Worm (Caenorhabditis elegans) whole organism, L1 larva: ENCODE measurements around the gene C34C12.1.

Source experiments
- C16A3.4 ChIP-seq: fragments of 150-350 bp; optimal IDR thresholded peaks from 2 replicates; lab custom pipeline; 2014; ENCODE audit warnings: missing biosample characterization, missing genetic modification characterization
- C34B4.2 ChIP-seq: sonication (generic microtip); optimal IDR thresholded peaks from 2 replicates; lab custom pipeline; 2017; ENCODE audit warnings: mild to moderate bottlenecking, missing genetic modification characterization, missing compliant biosample characterization
- F16B12.6 ChIP-seq: fragments of 150-350 bp; optimal IDR thresholded peaks from 2 replicates; lab custom pipeline; 2014; ENCODE audit warnings: missing biosample characterization, missing genetic modification characterization
- aha-1 ChIP-seq: fragments of 150-350 bp; optimal IDR thresholded peaks from 2 replicates; lab custom pipeline; 2014; ENCODE audit warnings: missing biosample characterization, missing genetic modification characterization
- alr-1 ChIP-seq: fragments of 200-800 bp; sonication (Bioruptor generic); optimal IDR thresholded peaks from 2 replicates; lab custom pipeline; 2018; ENCODE audit warnings: borderline replicate concordance, mild to moderate bottlenecking, missing genetic modification characterization, missing compliant biosample characterization
- blmp-1 ChIP-seq: fragments of 150-350 bp; optimal IDR thresholded peaks from 2 replicates; lab custom pipeline; 2014; ENCODE audit warnings: missing biosample characterization, missing genetic modification characterization
- ceh-63 ChIP-seq: fragments of 200-800 bp; sonication (Bioruptor generic); optimal IDR thresholded peaks from 2 replicates; lab custom pipeline; 2018; ENCODE audit warnings: mild to moderate bottlenecking, missing genetic modification characterization, missing compliant biosample characterization
- ceh-88 ChIP-seq: fragments of 200-800 bp; sonication (Bioruptor generic); IDR thresholded peaks from 2 replicates; pipeline ENCODE4 v1.3.6; 2022; ENCODE audit warnings: missing genetic modification characterization, missing compliant biosample characterization
- ceh-90 ChIP-seq: sonication (generic microtip); optimal IDR thresholded peaks from 2 replicates; lab custom pipeline; 2016; ENCODE audit warnings: missing genetic modification characterization, missing compliant biosample characterization
- ces-1 ChIP-seq: fragments of 150-350 bp; optimal IDR thresholded peaks from 2 replicates; lab custom pipeline; 2014; ENCODE audit warnings: missing biosample characterization, missing genetic modification reagents, missing genetic modification characterization
- dpl-1 ChIP-seq, 3 experiments: fragments of 150-350 bp in 2 of 3; sonication (generic microtip) in 1 of 3; optimal IDR thresholded peaks; 2 replicates each; lab custom pipeline; 2014 to 2017; ENCODE audit warnings: missing biosample characterization in 3 of 3, missing genetic modification characterization in 3 of 3, missing genetic modification reagents in 3 of 3
- efl-1 ChIP-seq, 4 experiments: fragments of 150-350 bp; optimal IDR thresholded peaks in 3 of 4; peaks in 1 of 4; 1 replicate in 1 of 4; 2 replicates in 3 of 4; lab custom pipeline; 2014; ENCODE audit warnings: missing biosample characterization in 2 of 4, missing genetic modification characterization in 2 of 4, missing genetic modification reagents in 2 of 4
- egl-13 ChIP-seq: sonication (generic microtip); optimal IDR thresholded peaks from 2 replicates; lab custom pipeline; 2016; ENCODE audit warnings: missing genotype, missing genetic modification reagents, missing genetic modification characterization, missing compliant biosample characterization
- elt-3 ChIP-seq, 6 experiments: fragments of 150-350 bp in 1 of 6; sonication (generic microtip); optimal IDR thresholded peaks; 2 replicates each; lab custom pipeline; 2017 to 2018; ENCODE audit warnings: missing biosample characterization in 6 of 6, missing genetic modification characterization in 6 of 6, inconsistent platforms in 1 of 6
- ets-5 ChIP-seq: fragments of 200-800 bp; sonication (Bioruptor generic); IDR thresholded peaks from 2 replicates; pipeline ENCODE4 v1.3.6; 2022; ENCODE audit warnings: missing genetic modification characterization, missing compliant biosample characterization
- fkh-4 ChIP-seq: sonication (generic microtip); optimal IDR thresholded peaks from 2 replicates; lab custom pipeline; 2016; ENCODE audit warnings: missing compliant biosample characterization, missing genetic modification characterization, borderline replicate concordance
- fos-1 ChIP-seq: fragments of 150-350 bp; optimal IDR thresholded peaks from 2 replicates; lab custom pipeline; 2014; ENCODE audit warnings: missing biosample characterization, missing genetic modification characterization
- grh-1 ChIP-seq: fragments of 200-800 bp; sonication (Bioruptor generic); IDR thresholded peaks from 2 replicates; pipeline ENCODE4 v1.3.6; 2022; ENCODE audit warnings: missing genetic modification reagents, missing genetic modification characterization, missing compliant biosample characterization
- hlh-17 ChIP-seq: fragments of 200-800 bp; sonication (Bioruptor generic); optimal IDR thresholded peaks from 2 replicates; lab custom pipeline; 2018; ENCODE audit warnings: missing genetic modification characterization, mild to moderate bottlenecking, missing compliant biosample characterization, moderate library complexity, borderline replicate concordance
- hlh-4 ChIP-seq: sonication (generic microtip); optimal IDR thresholded peaks from 2 replicates; lab custom pipeline; 2016; ENCODE audit warnings: mild to moderate bottlenecking, missing genetic modification characterization, missing compliant biosample characterization
- irx-1 ChIP-seq: sonication (generic microtip); optimal IDR thresholded peaks from 2 replicates; lab custom pipeline; 2016; ENCODE audit warnings: missing genetic modification characterization, missing compliant biosample characterization
- jun-1 ChIP-seq: fragments of 150-350 bp; optimal IDR thresholded peaks from 2 replicates; lab custom pipeline; 2014; ENCODE audit warnings: missing biosample characterization, missing genetic modification reagents, missing genetic modification characterization
- lin-14 ChIP-seq: fragments of 200-800 bp; sonication (Bioruptor generic); optimal IDR thresholded peaks from 2 replicates; lab custom pipeline; 2018; ENCODE audit warnings: mild to moderate bottlenecking, missing genetic modification characterization, moderate library complexity, missing compliant biosample characterization
- lin-35 ChIP-seq, 2 experiments: fragments of 150-350 bp; optimal IDR thresholded peaks; 2 replicates each; lab custom pipeline; 2014; ENCODE audit warnings: missing biosample characterization in 2 of 2, missing genetic modification characterization in 2 of 2, missing genetic modification reagents in 2 of 2
- lir-3 ChIP-seq: sonication (generic microtip); optimal IDR thresholded peaks from 2 replicates; lab custom pipeline; 2016; ENCODE audit warnings: mild to moderate bottlenecking, missing genetic modification characterization, moderate library complexity, missing compliant biosample characterization; ENCODE audit not compliant: poor library complexity
- mdl-1 ChIP-seq, 2 experiments: fragments of 150-350 bp; optimal IDR thresholded peaks; 2 replicates each; lab custom pipeline; 2014 to 2017; ENCODE audit warnings: missing biosample characterization in 2 of 2, missing genetic modification characterization in 2 of 2, inconsistent platforms in 1 of 2
- nhr-11 ChIP-seq: fragments of 150-350 bp; optimal IDR thresholded peaks from 2 replicates; lab custom pipeline; 2014; ENCODE audit warnings: missing biosample characterization, missing genetic modification characterization
- nhr-47 ChIP-seq: sonication (generic microtip); optimal IDR thresholded peaks from 2 replicates; lab custom pipeline; 2016; ENCODE audit warnings: mild to moderate bottlenecking, missing genetic modification characterization, moderate library complexity, missing compliant biosample characterization
- nhr-71 ChIP-seq: sonication (generic microtip); optimal IDR thresholded peaks from 2 replicates; lab custom pipeline; 2016; ENCODE audit warnings: mild to moderate bottlenecking, missing genetic modification characterization, moderate library complexity, missing compliant biosample characterization
- nhr-77 ChIP-seq: fragments of 150-350 bp; optimal IDR thresholded peaks from 2 replicates; lab custom pipeline; 2014; ENCODE audit warnings: missing biosample characterization, missing genetic modification characterization
- pax-3 ChIP-seq: fragments of 200-800 bp; sonication (Bioruptor generic); optimal IDR thresholded peaks from 2 replicates; lab custom pipeline; 2018; ENCODE audit warnings: mild to moderate bottlenecking, missing genetic modification characterization, moderate library complexity, missing compliant biosample characterization
- snu-23 ChIP-seq: sonication (generic microtip); optimal IDR thresholded peaks from 2 replicates; lab custom pipeline; 2016; ENCODE audit warnings: missing genetic modification characterization, missing compliant biosample characterization
- sup-37 ChIP-seq: fragments of 200-800 bp; sonication (Bioruptor generic); optimal IDR thresholded peaks from 2 replicates; lab custom pipeline; 2018; ENCODE audit warnings: mild to moderate bottlenecking, missing genetic modification characterization, missing compliant biosample characterization
- tbx-2 ChIP-seq: sonication (generic microtip); optimal IDR thresholded peaks from 2 replicates; lab custom pipeline; 2016; ENCODE audit warnings: missing genetic modification characterization, missing compliant biosample characterization
- unc-30 ChIP-seq: sonication (generic microtip); optimal IDR thresholded peaks from 2 replicates; lab custom pipeline; 2017; ENCODE audit warnings: missing biosample characterization, missing genetic modification characterization
- unc-62 ChIP-seq: fragments of 150-350 bp; optimal IDR thresholded peaks from 2 replicates; lab custom pipeline; 2014; ENCODE audit warnings: missing biosample characterization, missing genetic modification reagents, missing genetic modification characterization
- vab-15 ChIP-seq: sonication (generic microtip); optimal IDR thresholded peaks from 2 replicates; lab custom pipeline; 2017; ENCODE audit warnings: missing genotype, mild to moderate bottlenecking, missing genetic modification characterization, missing compliant biosample characterization
- xbp-1 ChIP-seq: sonication (generic microtip); optimal IDR thresholded peaks from 2 replicates; lab custom pipeline; 2016; ENCODE audit warnings: missing genetic modification characterization, missing compliant biosample characterization
- zag-1 ChIP-seq: fragments of 150-350 bp; optimal IDR thresholded peaks from 2 replicates; lab custom pipeline; 2014; ENCODE audit warnings: missing biosample characterization, missing genetic modification characterization
- ztf-11 ChIP-seq, 2 experiments: sonication (generic microtip); optimal IDR thresholded peaks; 2 replicates each; lab custom pipeline; 2016 to 2017; ENCODE audit warnings: missing genetic modification characterization in 2 of 2, missing biosample characterization in 1 of 2, missing compliant biosample characterization in 1 of 2

Gene C34C12.1

DNA sequence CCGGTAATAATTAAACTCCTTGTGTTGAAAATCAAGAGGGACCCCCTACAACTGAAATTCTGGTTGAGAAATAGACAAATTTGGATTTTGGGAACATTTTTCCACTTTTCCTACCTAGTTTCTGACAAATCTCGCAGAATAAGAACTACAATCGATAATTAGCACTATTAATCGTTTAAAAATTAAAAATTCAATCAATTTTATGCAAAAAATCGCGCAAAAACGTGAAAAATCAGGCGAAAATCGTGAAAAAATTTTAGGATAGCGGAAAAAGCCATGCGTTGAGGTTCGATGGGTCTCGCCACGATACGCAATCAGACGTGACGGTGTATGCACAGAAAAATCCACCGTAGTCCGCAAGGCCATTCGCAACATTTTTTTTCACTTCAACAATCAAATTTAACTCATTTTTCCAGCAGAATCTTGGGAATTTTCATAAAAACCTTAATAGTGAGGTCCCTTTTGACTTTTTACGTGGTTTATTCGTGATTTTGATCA is 51.0 kb downstream of the C34C12.1 start, which contains the start of gene lias-1 (continued):
- TF ChIP-seq jun-1 = peak; percentile 81
- TF ChIP-seq mdl-1 (tag; optimal IDR thresholded peaks at IDR 0.05; lab: Kevin White, UChicago) = peak in 1 of 2 experiments; percentile 81
- TF ChIP-seq egl-13 (tag; lab: Kevin White, UChicago) = peak; percentile 43
- TF ChIP-seq lir-3 = no peak
- peak; percentile 88 to 92 for TF ChIP-seq lin-35 (GFP tag; optimal IDR thresholded peaks at IDR 0.05; lab: Kevin White, UChicago)
- TF ChIP-seq fos-1 (tag; lab: Kevin White, UChicago) = peak; percentile 70
- TF ChIP-seq pax-3 (tag; lab: Kevin White, UChicago) = no peak
- peak; percentile 71 for TF ChIP-seq nhr-77 (tag; lab: Kevin White, UChicago)
- no peak for TF ChIP-seq unc-62 (GFP tag; lab: Kevin White, UChicago)
- TF ChIP-seq unc-30 (tag; lab: Kevin White, UChicago) = no peak
- peak; percentile 90 for TF ChIP-seq snu-23 (GFP tag; lab: Kevin White, UChicago)
- TF ChIP-seq elt-3 (tag; optimal IDR thresholded peaks at IDR 0.05; lab: Kevin White, UChicago) = peak in 3 of 6 experiments; percentile 36 to 83 (median 82)
- peak; percentile 83 for TF ChIP-seq nhr-71 (tag; lab: Kevin White, UChicago)
- no peak for TF ChIP-seq hlh-4 (tag; lab: Kevin White, UChicago)
- peak; percentile 53 for TF ChIP-seq blmp-1 (tag; lab: Kevin White, UChicago)
- TF ChIP-seq ces-1 (GFP tag; lab: Kevin White, UChicago) = no peak
- no peak for TF ChIP-seq ceh-63 (GFP tag; lab: Kevin White, UChicago)
- peak; percentile 81 for TF ChIP-seq xbp-1 (tag; lab: Kevin White, UChicago)
- no peak for TF ChIP-seq C34B4.2 (tag; lab: Kevin White, UChicago)
- TF ChIP-seq irx-1 (tag; lab: Kevin White, UChicago) = peak; percentile 57
- peak; percentile 44 for TF ChIP-seq vab-15 (tag; lab: Kevin White, UChicago)
- TF ChIP-seq dpl-1 (GFP tag; optimal IDR thresholded peaks at IDR 0.05; lab: Kevin White, UChicago) = peak; percentile 76 to 87 (median 84)
- TF ChIP-seq fkh-4 (tag; lab: Kevin White, UChicago) = no peak
- no peak for TF ChIP-seq nhr-11
- TF ChIP-seq C16A3.4 (tag; lab: Kevin White, UChicago) = peak; percentile 91
- peak; percentile 83 for TF ChIP-seq nhr-47
- no peak for TF ChIP-seq hlh-17 (GFP tag; lab: Kevin White, UChicago)
- peak; percentile 99 for TF ChIP-seq F16B12.6 (tag; lab: Kevin White, UChicago)
- no peak for TF ChIP-seq alr-1 (tag; lab: Kevin White, UChicago)
- TF ChIP-seq ets-5 (GFP tag; lab: Robert Waterston, UW) = no peak
- no peak for TF ChIP-seq ztf-11 (tag; optimal IDR thresholded peaks at IDR 0.05; lab: Kevin White, UChicago)
- TF ChIP-seq lin-14 (GFP tag; lab: Kevin White, UChicago) = peak; percentile 78
- TF ChIP-seq grh-1 (GFP tag; lab: Robert Waterston, UW) = no peak
- TF ChIP-seq zag-1 (tag; lab: Kevin White, UChicago) = no peak
- TF ChIP-seq ceh-88 (GFP tag; lab: Robert Waterston, UW) = no peak
- TF ChIP-seq aha-1 (tag; lab: Kevin White, UChicago) = no peak
- peak; percentile 68 for TF ChIP-seq tbx-2 (tag; lab: Kevin White, UChicago)
- TF ChIP-seq ceh-90 (tag; lab: Kevin White, UChicago) = no peak
- peak; percentile 86 to 90 for TF ChIP-seq efl-1 (optimal IDR thresholded peaks at IDR 0.05; lab: Kevin White, UChicago)
- peak; percentile 82 to 98 for TF ChIP-seq efl-1 (GFP tag; optimal IDR thresholded peaks at IDR 0.05 in 1 of 2; lab: Kevin White, UChicago)
- no peak for TF ChIP-seq sup-37 (GFP tag; lab: Kevin White, UChicago)
